Fruit fly (Drosophila melanogaster) whole organism, wandering third instar larva: ENCODE measurements around the gene CG14866.

Experiments
- CrebA ChIP-seq: fragments of 200-800 bp; sonication (Bioruptor generic); optimal IDR thresholded peaks from 2 replicates; lab custom pipeline; 2016; ENCODE audit warnings: missing biosample characterization, mild to moderate bottlenecking, missing genetic modification characterization, borderline replicate concordance
- Dfd ChIP-seq: fragments of >200 bp; optimal IDR thresholded peaks from 2 replicates; lab custom pipeline; 2017; ENCODE audit warnings: missing biosample characterization, missing genetic modification characterization
- dmrt93B ChIP-seq: fragments of 200-800 bp; sonication (Bioruptor generic); optimal IDR thresholded peaks from 2 replicates; lab custom pipeline; 2018; ENCODE audit warnings: missing biosample characterization, mild to moderate bottlenecking, missing genetic modification characterization
- dsf ChIP-seq: sonication (Bioruptor generic); optimal IDR thresholded peaks from 2 replicates; lab custom pipeline; 2016; ENCODE audit warnings: missing biosample characterization, missing genetic modification characterization, borderline replicate concordance
- foxo ChIP-seq, 2 experiments: fragments of 200-800 bp; sonication (Bioruptor generic); optimal IDR thresholded peaks; 2 replicates in 1 of 2; 3 replicates in 1 of 2; lab custom pipeline; 2016 to 2017; ENCODE audit warnings: missing biosample characterization in 2 of 2, missing genetic modification characterization in 2 of 2
- fru ChIP-seq: fragments of 200-800 bp; sonication (Bioruptor generic); optimal IDR thresholded peaks from 3 replicates; lab custom pipeline; 2016; ENCODE audit warnings: missing biosample characterization, mild to moderate bottlenecking, missing genetic modification characterization
- psq ChIP-seq: fragments of 200-800 bp; sonication (Bioruptor generic); optimal IDR thresholded peaks from 3 replicates; lab custom pipeline; 2017; ENCODE audit warnings: missing biosample characterization, mild to moderate bottlenecking, missing genetic modification characterization, moderate library complexity
- sage ChIP-seq: fragments of 200-800 bp; sonication (Bioruptor generic); optimal IDR thresholded peaks from 2 replicates; lab custom pipeline; 2016; ENCODE audit warnings: missing biosample characterization, mild to moderate bottlenecking, missing genetic modification characterization
- usp ChIP-seq: fragments of >200 bp; optimal IDR thresholded peaks from 2 replicates; lab custom pipeline; 2017; ENCODE audit warnings: missing biosample characterization, missing genetic modification characterization

DNA sequence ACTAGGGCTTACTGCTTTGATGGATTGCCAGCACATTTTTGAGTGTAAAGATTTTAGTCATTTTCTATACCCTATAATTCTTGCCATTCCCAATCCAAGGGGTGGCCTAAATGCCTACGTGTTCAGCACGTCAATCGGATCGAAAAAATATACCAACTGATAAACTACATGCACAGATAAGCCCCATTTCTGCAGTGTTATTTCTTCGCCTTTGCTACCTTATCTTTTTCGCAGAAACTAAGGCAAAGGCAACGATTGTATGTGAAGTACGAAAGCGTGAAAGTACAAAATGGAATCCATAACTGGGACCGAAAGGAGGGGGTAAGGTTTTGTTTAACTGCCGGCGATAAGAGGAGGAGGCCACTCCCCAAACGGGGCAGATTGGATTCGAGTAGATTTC lies 18.4 kb upstream of the CG14866 start:
- TF ChIP-seq dsf (GFP tag; lab: Kevin White, UChicago) (no peak), fru (GFP tag; lab: Kevin White, UChicago) (no peak), dmrt93B (GFP tag; lab: Kevin White, UChicago) (no peak), psq (peak; percentile 94), foxo (GFP tag; optimal IDR thresholded peaks at IDR 0.05; lab: Kevin White, UChicago) (no peak), sage (GFP tag; lab: Kevin White, UChicago) (no peak), CrebA (GFP tag; lab: Kevin White, UChicago) (no peak), Dfd (no peak), usp (GFP tag; lab: Kevin White, UChicago) (no peak)
